Fruit fly (Drosophila melanogaster): ENCODE measurements around the gene CG5953.
A peak's percentile ranks its signal among the peaks of the same experiment; 100 is the strongest.

Gene CG5953

dm6 chr2L:16533386-16533773, 703 bp upstream of the CG5953 start (continued):
- TF ChIP-seq CG12155 (GFP tag; optimal IDR thresholded peaks at IDR 0.05) (no peak), pros (GFP tag; optimal IDR thresholded peaks at IDR 0.05) (peak; percentile 60), Bgb (GFP tag; IDR thresholded peaks at IDR 0.05; ENCODE audit: partially characterized antibody) (peak; percentile 71), seq (GFP tag; IDR thresholded peaks at IDR 0.05) (no peak), CG18619 (GFP tag; optimal IDR thresholded peaks at IDR 0.05) (no peak), CG7556 (GFP tag; optimal IDR thresholded peaks at IDR 0.05) (no peak), Camta (GFP tag; optimal IDR thresholded peaks at IDR 0.05) (no peak), NK7.1 (GFP tag; optimal IDR thresholded peaks at IDR 0.05) (no peak), CG14441 (GFP tag; IDR thresholded peaks at IDR 0.05) (peak; percentile 11), dm (GFP tag; optimal IDR thresholded peaks at IDR 0.05) (no peak), Optix (GFP tag; IDR thresholded peaks at IDR 0.05) (no peak), esg (GFP tag; conservative IDR thresholded peaks at IDR 0.05) (no peak), nerfin-1 (tag; optimal IDR thresholded peaks at IDR 0.05) (no peak), CG7987 (GFP tag; optimal IDR thresholded peaks at IDR 0.05) (no peak), trh (GFP tag; optimal IDR thresholded peaks at IDR 0.05) (no peak), sima (GFP tag; optimal IDR thresholded peaks at IDR 0.05) (no peak), crp (GFP tag; optimal IDR thresholded peaks at IDR 0.05) (no peak), CG7372 (GFP tag; IDR thresholded peaks at IDR 0.05) (no peak), salm (tag; optimal IDR thresholded peaks at IDR 0.05) (no peak), cas (GFP tag; IDR thresholded peaks at IDR 0.05) (no peak), Atf-2 (GFP tag; optimal IDR thresholded peaks at IDR 0.05) (no peak), klu (GFP tag; IDR thresholded peaks at IDR 0.05) (no peak; the same call in 1 of the 2 replicates), lbe (GFP tag; optimal IDR thresholded peaks at IDR 0.05) (no peak), CG6765 (GFP tag; optimal IDR thresholded peaks at IDR 0.05) (no peak), ac (GFP tag; optimal IDR thresholded peaks at IDR 0.05) (no peak), CG16815 (GFP tag; optimal IDR thresholded peaks at IDR 0.05) (no peak), lmd (GFP tag; IDR thresholded peaks at IDR 0.05) (no peak), CG10366 (GFP tag; IDR thresholded peaks at IDR 0.05) (no peak), Dbx (GFP tag; IDR thresholded peaks at IDR 0.05) (no peak), CG1602 (GFP tag; optimal IDR thresholded peaks at IDR 0.05) (no peak), CG16813 (GFP tag; IDR thresholded peaks at IDR 0.05; ENCODE audit: partially characterized antibody) (peak; percentile 55), Six4 (GFP tag; optimal IDR thresholded peaks at IDR 0.05) (no peak), CG1647 (GFP tag; optimal IDR thresholded peaks at IDR 0.05) (no peak), CG6683 (GFP tag; optimal IDR thresholded peaks at IDR 0.05) (no peak), tll (GFP tag; optimal IDR thresholded peaks at IDR 0.05) (no peak), fd102C (GFP tag; optimal IDR thresholded peaks at IDR 0.05) (no peak), grau (tag; optimal IDR thresholded peaks at IDR 0.05) (no peak), ssp (GFP tag; IDR thresholded peaks at IDR 0.05) (0 out of 2 replicates have a peak, but pooled peaks have one; percentile 1), Elba2 (GFP tag; optimal IDR thresholded peaks at IDR 0.05) (no peak), CG9817 (tag; optimal IDR thresholded peaks at IDR 0.05) (peak; percentile 3), CG17385 (GFP tag; optimal IDR thresholded peaks at IDR 0.05) (no peak), sens-2 (GFP tag; IDR thresholded peaks at IDR 0.05) (no peak), Aef1 (GFP tag; IDR thresholded peaks at IDR 0.05) (peak; percentile 73; the same call in 2 of the 3 replicates), luna (GFP tag; optimal IDR thresholded peaks at IDR 0.05) (no peak), CG4707 (GFP tag; optimal IDR thresholded peaks at IDR 0.05) (no peak), Antp (GFP tag; optimal IDR thresholded peaks at IDR 0.05) (no peak), mirr (GFP tag; optimal IDR thresholded peaks at IDR 0.05) (peak; percentile 95), B-H1 (GFP tag; IDR thresholded peaks at IDR 0.05) (no peak), her (GFP tag; optimal IDR thresholded peaks at IDR 0.05) (no peak), mld (GFP tag; IDR thresholded peaks at IDR 0.05; ENCODE audit: partially characterized antibody) (no peak), CG11398 (GFP tag; optimal IDR thresholded peaks at IDR 0.05) (no peak), Dll (GFP tag; IDR thresholded peaks at IDR 0.05; ENCODE audit: partially characterized antibody) (no peak)
